Fruit fly (Drosophila melanogaster) whole organism, embryonic: ENCODE measurements around the gene sdt.

Source experiments
- B-H1 ChIP-seq: fragments of 200-800 bp; sonication (Bioruptor generic); IDR thresholded peaks from 3 replicates; pipeline ENCODE4 v1.3.6; 2022; ENCODE audit warnings: missing biosample characterization, missing genetic modification characterization
- CG1024 ChIP-seq: fragments of 200-800 bp; sonication (Bioruptor generic); IDR thresholded peaks from 2 replicates; pipeline ENCODE4 v1.3.6; 2022; ENCODE audit warnings: missing biosample characterization, missing genetic modification characterization
- CG11085 ChIP-seq: fragments of 200-800 bp; sonication (Bioruptor generic); IDR thresholded peaks from 2 replicates; pipeline ENCODE4 v1.3.6; 2022; ENCODE audit warnings: missing biosample characterization, missing genetic modification characterization
- CG12104 ChIP-seq: fragments of 200-800 bp; sonication (Bioruptor generic); optimal IDR thresholded peaks from 3 replicates; lab custom pipeline; 2016; ENCODE audit warnings: missing biosample characterization, missing genetic modification characterization
- CG14667 ChIP-seq: fragments of 200-800 bp; sonication (Bioruptor generic); IDR thresholded peaks from 2 replicates; pipeline ENCODE4 v1.3.6; 2022; ENCODE audit warnings: missing biosample characterization, missing genetic modification characterization
- CG18262 ChIP-seq: fragments of 200-800 bp; optimal IDR thresholded peaks from 3 replicates; lab custom pipeline; 2019; ENCODE audit warnings: missing biosample characterization, mild to moderate bottlenecking, missing genetic modification characterization, moderate library complexity
- CG34376 ChIP-seq: fragments of 200-800 bp; sonication (Bioruptor generic); optimal IDR thresholded peaks from 2 replicates; lab custom pipeline; 2018; ENCODE audit warnings: missing biosample characterization, mild to moderate bottlenecking, missing genetic modification characterization
- CG6791 ChIP-seq: fragments of 200-800 bp; sonication (Bioruptor generic); IDR thresholded peaks from 3 replicates; pipeline ENCODE4 v1.3.6; 2022; ENCODE audit warnings: missing biosample characterization, missing genetic modification characterization; ENCODE audit not compliant: partially characterized antibody
- CG8281 ChIP-seq: fragments of 200-800 bp; sonication (Bioruptor generic); optimal IDR thresholded peaks from 2 replicates; lab custom pipeline; 2018; ENCODE audit warnings: missing biosample characterization, mild to moderate bottlenecking, missing genetic modification characterization, moderate library complexity
- CG9609 ChIP-seq: fragments of 200-800 bp; sonication (Bioruptor generic); optimal IDR thresholded peaks from 3 replicates; lab custom pipeline; 2016; ENCODE audit warnings: missing biosample characterization, missing genetic modification characterization
- D19B ChIP-seq: fragments of 200-800 bp; sonication (Bioruptor generic); optimal IDR thresholded peaks from 2 replicates; lab custom pipeline; 2017; ENCODE audit warnings: missing biosample characterization, mild to moderate bottlenecking, missing genetic modification characterization
- Dll ChIP-seq: fragments of 200-800 bp; sonication (Bioruptor generic); IDR thresholded peaks from 4 replicates; pipeline ENCODE4 v1.3.6; 2022; ENCODE audit warnings: missing biosample characterization, missing genetic modification characterization; ENCODE audit not compliant: partially characterized antibody
- Drgx ChIP-seq: fragments of 200-800 bp; sonication (Bioruptor generic); IDR thresholded peaks from 2 replicates; pipeline ENCODE4 v1.3.6; 2022; ENCODE audit warnings: missing biosample characterization, missing genetic modification characterization
- Med ChIP-seq: fragments of 200-800 bp; sonication (Bioruptor generic); peaks from one replicate; lab custom pipeline; 2016; ENCODE audit warnings: missing biosample characterization, missing genetic modification characterization, mild to moderate bottlenecking, inconsistent platforms, moderate library complexity
- Rx ChIP-seq: fragments of 200-800 bp; sonication (Bioruptor generic); IDR thresholded peaks from 2 replicates; pipeline ENCODE4 v1.3.6; 2022; ENCODE audit warnings: missing biosample characterization, missing genetic modification characterization
- TFAM ChIP-seq: fragments of 200-800 bp; sonication (Bioruptor generic); optimal IDR thresholded peaks from 2 replicates; lab custom pipeline; 2017; ENCODE audit warnings: missing biosample characterization, missing genetic modification characterization, inconsistent platforms
- ac ChIP-seq: fragments of 200-800 bp; sonication (Bioruptor generic); optimal IDR thresholded peaks from 3 replicates; lab custom pipeline; 2017; ENCODE audit warnings: missing biosample characterization, mild to moderate bottlenecking, missing genetic modification characterization
- bab2 ChIP-seq: fragments of 200-800 bp; sonication (Bioruptor generic); optimal IDR thresholded peaks from 2 replicates; lab custom pipeline; 2016; ENCODE audit warnings: missing biosample characterization, missing genetic modification characterization
- bsh ChIP-seq, 2 experiments: fragments of 200-800 bp; sonication (Bioruptor generic); optimal IDR thresholded peaks; 2 replicates each; lab custom pipeline; 2017 to 2018; ENCODE audit warnings: mild to moderate bottlenecking in 2 of 2, missing biosample characterization in 2 of 2, missing genetic modification characterization in 2 of 2, moderate library complexity in 1 of 2
- chn ChIP-seq: fragments of 200-800 bp; sonication (Bioruptor generic); optimal IDR thresholded peaks from 2 replicates; lab custom pipeline; 2016; ENCODE audit warnings: missing biosample characterization, missing genetic modification characterization
- eyg ChIP-seq: fragments of 200-800 bp; sonication (Bioruptor generic); optimal IDR thresholded peaks from 3 replicates; lab custom pipeline; 2016; ENCODE audit warnings: missing biosample characterization, missing genetic modification characterization
- insv ChIP-seq, 2 experiments: fragments of 200-800 bp; sonication (Bioruptor generic); optimal IDR thresholded peaks; 3 replicates each; lab custom pipeline; 2016 to 2018; ENCODE audit warnings: missing biosample characterization in 2 of 2, missing genetic modification characterization in 2 of 2
- nmo ChIP-seq: fragments of 200-800 bp; sonication (Bioruptor generic); optimal IDR thresholded peaks from 2 replicates; lab custom pipeline; 2018; ENCODE audit warnings: missing biosample characterization, mild to moderate bottlenecking, missing genetic modification characterization, moderate library complexity
- nom ChIP-seq: fragments of 200-800 bp; sonication (Bioruptor generic); optimal IDR thresholded peaks from 2 replicates; lab custom pipeline; 2017; ENCODE audit warnings: missing biosample characterization, missing genetic modification characterization, mild to moderate bottlenecking, moderate library complexity, missing genetic modification reagents
- rib ChIP-seq: fragments of 200-800 bp; sonication (Bioruptor generic); IDR thresholded peaks from 2 replicates; pipeline ENCODE4 v1.3.6; 2022; ENCODE audit warnings: missing biosample characterization, missing genetic modification characterization
- sens ChIP-seq: fragments of 200-800 bp; sonication (Bioruptor generic); peaks from one replicate; lab custom pipeline; 2016; ENCODE audit warnings: missing biosample characterization, missing genetic modification characterization
- stwl ChIP-seq: fragments of 200-800 bp; sonication (Bioruptor generic); optimal IDR thresholded peaks from 3 replicates; lab custom pipeline; 2018; ENCODE audit warnings: missing biosample characterization, mild to moderate bottlenecking, missing genetic modification characterization, moderate library complexity
- unc-4 ChIP-seq: fragments of 200-800 bp; sonication (Bioruptor generic); IDR thresholded peaks from 2 replicates; pipeline ENCODE4 v1.3.6; 2022; ENCODE audit warnings: missing biosample characterization, missing genetic modification characterization; ENCODE audit not compliant: partially characterized antibody
- wdn ChIP-seq: fragments of 200-800 bp; sonication (Bioruptor generic); IDR thresholded peaks from 2 replicates; pipeline ENCODE4 v1.3.6; 2022; ENCODE audit warnings: missing biosample characterization, missing genetic modification characterization
- zfh1 ChIP-seq: fragments of 200-800 bp; sonication (Bioruptor generic); IDR thresholded peaks from 3 replicates; pipeline ENCODE4 v1.3.6; 2022; ENCODE audit warnings: missing biosample characterization, missing genetic modification characterization

Gene sdt

DNA sequence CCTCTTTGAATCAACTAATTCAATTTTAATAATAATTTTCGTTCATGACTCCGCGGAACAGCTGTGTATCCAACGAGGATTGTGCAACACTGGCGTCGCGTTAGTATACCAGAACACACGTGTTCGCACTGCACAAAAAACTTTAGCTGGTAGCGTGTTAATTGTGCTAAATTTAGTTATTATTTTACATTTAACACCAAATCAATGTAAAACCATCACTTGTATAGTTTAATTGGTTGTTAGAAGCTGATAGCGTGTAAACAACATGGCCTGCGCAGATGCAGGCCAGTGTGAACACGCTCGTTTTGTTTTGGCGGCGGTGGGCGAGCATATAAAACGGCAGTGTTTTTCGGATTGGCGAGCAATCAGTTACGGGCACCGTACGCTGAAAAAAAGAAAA, 21.1 kb upstream of the sdt start, which contains the start of the genes Traf6 and GIIIspla2 (continued):
- TF ChIP-seq CG18262 (peak; percentile 86), sens (GFP tag; lab: Kevin White, UChicago) (peak; percentile 95)

DNA sequence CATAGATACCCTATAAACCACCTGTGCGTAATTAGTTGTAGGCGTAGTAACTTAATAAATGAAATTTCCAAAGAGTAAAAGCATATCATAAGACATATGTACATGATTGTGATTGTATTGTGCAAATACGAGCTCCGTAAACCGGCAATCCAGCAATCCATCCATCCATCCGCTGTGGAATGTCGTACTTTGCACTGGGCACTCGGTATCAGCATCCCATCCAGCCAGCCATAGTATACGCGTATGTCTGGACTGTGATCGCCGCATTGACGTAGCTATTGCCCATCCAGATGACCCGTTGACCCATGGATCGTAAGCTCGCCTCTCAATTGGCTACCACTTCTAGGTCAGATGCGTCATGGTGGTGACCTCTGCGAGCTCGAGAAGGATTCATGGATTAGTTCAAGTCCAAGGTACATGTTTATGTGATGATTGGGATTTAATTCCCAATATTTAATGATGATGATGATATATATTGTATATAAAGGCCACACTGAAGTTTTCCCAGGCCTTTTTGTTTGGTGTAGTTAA, 19.3 kb upstream of the sdt start:
- TF ChIP-seq Med (peak; percentile 42), nom (GFP tag; lab: Kevin White, UChicago) (peak; percentile 96), eyg (no peak), CG34376 (peak; percentile 28), D19B (peak; percentile 18), CG8281 (peak; percentile 60), bsh (GFP tag; optimal IDR thresholded peaks at IDR 0.05; lab: Kevin White, UChicago) (peak in 1 of 2 experiments; percentile 56), insv (GFP tag; optimal IDR thresholded peaks at IDR 0.05; lab: Kevin White, UChicago) (no peak)
- TF ChIP-seq, all 482 proteins: peak for 6

DNA sequence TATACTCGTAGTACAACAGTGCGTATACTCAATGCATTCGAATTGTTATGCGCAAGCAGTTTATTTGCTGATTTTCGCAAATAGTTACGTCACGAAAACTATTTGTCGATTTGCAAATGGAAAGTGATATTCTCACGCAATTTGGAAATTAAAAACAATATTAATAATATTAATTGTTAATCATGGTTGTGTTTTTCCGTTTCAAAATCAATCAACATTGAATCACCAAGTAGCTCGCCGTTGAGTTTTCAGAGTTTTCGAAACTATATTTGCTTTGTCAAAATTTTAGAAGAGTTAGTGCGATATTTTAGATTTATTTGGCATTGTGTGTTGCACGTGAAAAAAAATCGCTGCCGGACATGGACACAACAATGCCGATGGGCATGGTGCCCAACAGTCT, 18.6 kb upstream of the sdt start, which contains the start of gene CG15337:
Gene CG15337, plus strand, starts transcription at position 301 of the 400 bp plus-strand sequence.
- no peak for TF ChIP-seq zfh1 (GFP tag; lab: Robert Waterston, UW)
- no peak for TF ChIP-seq unc-4 (GFP tag; lab: Robert Waterston, UW)

DNA sequence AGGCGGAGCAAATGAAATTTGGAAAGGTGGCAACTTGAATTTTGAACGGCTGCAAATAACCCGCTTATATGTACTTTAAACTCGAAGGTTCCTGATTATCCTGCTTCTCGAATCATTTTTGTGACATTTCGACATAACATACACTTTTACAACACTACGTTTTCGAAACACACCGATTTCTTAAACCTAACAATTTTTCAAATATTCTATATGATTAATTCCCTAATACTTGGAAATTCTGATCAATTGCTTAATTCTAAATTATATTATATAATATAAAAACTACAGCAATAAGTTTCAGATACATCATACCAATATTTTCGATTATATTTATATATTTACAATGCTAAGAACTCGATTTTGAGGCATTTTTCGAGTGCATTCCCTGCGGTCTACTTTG, 15.7 kb upstream of the sdt start, which contains the start of gene CG10761:
Gene CG10761, minus strand, starts transcription at position 101 of the 400 bp plus-strand sequence.
- TF ChIP-seq nmo (GFP tag; lab: Kevin White, UChicago) (no peak), wdn (GFP tag; lab: Robert Waterston, UW) (no peak), CG12104 (no peak), stwl (tag; lab: Kevin White, UChicago) (peak; percentile 34), B-H1 (GFP tag; lab: Robert Waterston, UW) (no peak), ac (no peak), CG1024 (GFP tag; lab: Robert Waterston, UW) (no peak)

DNA sequence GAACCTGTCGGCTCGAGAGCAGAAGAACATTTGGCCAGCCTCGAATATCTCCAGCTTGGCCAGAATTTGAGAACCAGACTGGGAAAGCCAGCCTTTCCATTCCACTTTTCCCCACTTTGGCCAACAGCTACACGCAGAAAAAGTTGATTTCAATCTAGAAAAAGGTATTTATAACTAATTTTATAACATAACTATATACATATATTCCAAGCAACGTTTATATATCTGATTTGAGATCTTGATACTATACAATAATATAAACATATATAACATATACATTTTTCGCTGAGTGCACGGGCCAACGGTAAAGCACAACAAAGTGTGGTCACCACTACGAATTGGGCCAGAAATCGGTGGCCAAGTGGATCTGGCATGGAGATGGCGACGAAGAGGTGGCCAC, 14.9 kb upstream of the sdt start:
- TF ChIP-seq chn (GFP tag; lab: Kevin White, UChicago), result no peak
- no peak for TF ChIP-seq CG11085
- peak; percentile 52; the same call in 1 of the 2 replicates for TF ChIP-seq Drgx (GFP tag; lab: Robert Waterston, UW)
- no peak for TF ChIP-seq Dll (GFP tag; lab: Robert Waterston, UW)
- no peak for TF ChIP-seq bab2 (GFP tag; lab: Kevin White, UChicago)

DNA sequence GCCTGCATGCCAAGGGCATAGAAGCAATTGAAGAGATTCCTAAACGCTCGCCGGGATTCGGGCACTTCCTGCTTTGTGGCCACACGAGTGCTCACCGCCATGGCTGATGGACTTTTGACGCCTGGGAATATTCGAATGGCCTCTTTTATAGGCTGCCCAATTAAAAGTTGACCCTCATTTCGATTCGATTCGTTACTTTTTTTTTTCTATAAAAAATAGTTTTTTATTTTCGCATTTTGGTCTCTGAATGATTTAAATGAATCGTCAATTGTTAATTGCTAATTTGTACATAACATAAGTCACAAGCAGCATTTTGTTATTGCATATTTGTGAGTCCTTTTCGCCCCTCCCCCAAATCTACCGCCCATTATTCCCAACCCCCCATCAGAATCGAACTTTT, 12.7 kb upstream of the sdt start, which contains the start of gene Or7a:
Gene Or7a, minus strand, starts transcription at position 101 of the 400 bp plus-strand sequence.
- TF ChIP-seq CG14667 (no peak), CG9609 (GFP tag; lab: Kevin White, UChicago) (no peak), rib (GFP tag; lab: Robert Waterston, UW) (no peak), Rx (GFP tag; lab: Robert Waterston, UW) (no peak), TFAM (GFP tag; lab: Kevin White, UChicago) (no peak), CG6791 (GFP tag; lab: Robert Waterston, UW) (no peak)
